Fruit fly (Drosophila melanogaster): Measurements from ENCODE around the gene Tdh.
A peak's percentile ranks its signal among the peaks of the same experiment; 100 is the strongest.

Tdh gene

dm6 chr3L:20474789-20475208 is 8.1 kb downstream of the Tdh start (continued):
- TF ChIP-seq Usf (GFP tag; optimal IDR thresholded peaks at IDR 0.05) = peak; percentile 47
- peak; percentile 94 for TF ChIP-seq lilli (GFP tag; optimal IDR thresholded peaks at IDR 0.05)
- TF ChIP-seq slbo (GFP tag; IDR thresholded peaks at IDR 0.05) = no peak
- no peak for TF ChIP-seq Opbp (GFP tag; IDR thresholded peaks at IDR 0.05; ENCODE audit: partially characterized antibody)
- peak; percentile 77 for TF ChIP-seq CG16815 (GFP tag; optimal IDR thresholded peaks at IDR 0.05)
- TF ChIP-seq oc (tag; optimal IDR thresholded peaks at IDR 0.05) = peak; percentile 75
- peak; percentile 78 for TF ChIP-seq CG11398 (GFP tag; optimal IDR thresholded peaks at IDR 0.05)
- TF ChIP-seq al (GFP tag; IDR thresholded peaks at IDR 0.05) = no peak
- TF ChIP-seq CG7963 (GFP tag; IDR thresholded peaks at IDR 0.05; ENCODE audit: partially characterized antibody) = no peak
- TF ChIP-seq CG2712 (tag; optimal IDR thresholded peaks at IDR 0.05) = peak; percentile 85
- peak; percentile 79 for TF ChIP-seq CG12104 (GFP tag; optimal IDR thresholded peaks at IDR 0.05)
- TF ChIP-seq Blimp-1 (GFP tag; optimal IDR thresholded peaks at IDR 0.05) = peak; percentile 77
- TF ChIP-seq tna (GFP tag; IDR thresholded peaks at IDR 0.05; ENCODE audit: partially characterized antibody) = no peak
- peak; percentile 78 for TF ChIP-seq CG8388 (GFP tag; optimal IDR thresholded peaks at IDR 0.05)
- TF ChIP-seq CG16863 (GFP tag; optimal IDR thresholded peaks at IDR 0.05) = peak; percentile 83
- TF ChIP-seq gem (tag; optimal IDR thresholded peaks at IDR 0.05) = peak; percentile 92
- peak; percentile 47 for TF ChIP-seq gcm2 (GFP tag; optimal IDR thresholded peaks at IDR 0.05)
- TF ChIP-seq CG14710 (tag; optimal IDR thresholded peaks at IDR 0.05) = peak; percentile 80
- TF ChIP-seq ind (GFP tag; optimal IDR thresholded peaks at IDR 0.05) = peak; percentile 93
- no peak for TF ChIP-seq fd102C (GFP tag; optimal IDR thresholded peaks at IDR 0.05)
- peak; percentile 89 for TF ChIP-seq CG15269 (tag; optimal IDR thresholded peaks at IDR 0.05)
- peak; percentile 63 to 75 for TF ChIP-seq chif (GFP tag; optimal IDR thresholded peaks at IDR 0.05)
- peak; percentile 84 for TF ChIP-seq sqz (GFP tag; optimal IDR thresholded peaks at IDR 0.05)
- no peak for TF ChIP-seq Ptx1 (GFP tag; IDR thresholded peaks at IDR 0.05)
- peak; percentile 79 for TF ChIP-seq nau (GFP tag; optimal IDR thresholded peaks at IDR 0.05)
- TF ChIP-seq zf30C (GFP tag; optimal IDR thresholded peaks at IDR 0.05) = no peak
- TF ChIP-seq Doc3 (GFP tag; IDR thresholded peaks at IDR 0.05; ENCODE audit: partially characterized antibody) = no peak
- peak; percentile 89 for TF ChIP-seq CG8944 (GFP tag; optimal IDR thresholded peaks at IDR 0.05)
- TF ChIP-seq CG8478 (optimal IDR thresholded peaks at IDR 0.05) = no peak
- TF ChIP-seq TFAM (GFP tag; optimal IDR thresholded peaks at IDR 0.05) = peak; percentile 19
- TF ChIP-seq CG9876 (GFP tag; optimal IDR thresholded peaks at IDR 0.05) = peak; percentile 82
- TF ChIP-seq CG42726 (GFP tag; IDR thresholded peaks at IDR 0.05; ENCODE audit: partially characterized antibody) = no peak
- TF ChIP-seq bsh (GFP tag; optimal IDR thresholded peaks at IDR 0.05) = peak in 1 of 2 experiments; percentile 79
- TF ChIP-seq Hmx (GFP tag; optimal IDR thresholded peaks at IDR 0.05) = peak; percentile 34
- peak; percentile 48 for TF ChIP-seq CG17186 (GFP tag; optimal IDR thresholded peaks at IDR 0.05)
- TF ChIP-seq CG7786 (GFP tag; optimal IDR thresholded peaks at IDR 0.05) = peak; percentile 84
- TF ChIP-seq CG11696 (GFP tag; IDR thresholded peaks at IDR 0.05) = no peak
- TF ChIP-seq D19A (tag; optimal IDR thresholded peaks at IDR 0.05) = peak; percentile 82
- TF ChIP-seq CG10321 (GFP tag; IDR thresholded peaks at IDR 0.05) = no peak
- TF ChIP-seq Med (GFP tag) = peak; percentile 98
- no peak for TF ChIP-seq wor (GFP tag; IDR thresholded peaks at IDR 0.05)
- no peak for TF ChIP-seq CG14441 (GFP tag; IDR thresholded peaks at IDR 0.05)
- TF ChIP-seq CG17802 (tag; optimal IDR thresholded peaks at IDR 0.05) = peak; percentile 64
- peak; percentile 74 for TF ChIP-seq CG15011 (GFP tag; optimal IDR thresholded peaks at IDR 0.05)
- no peak for TF ChIP-seq sna (GFP tag; IDR thresholded peaks at IDR 0.05; ENCODE audit: partially characterized antibody)
- no peak for TF ChIP-seq Sry-β (GFP tag; optimal IDR thresholded peaks at IDR 0.05)
- TF ChIP-seq Dll (GFP tag; IDR thresholded peaks at IDR 0.05; ENCODE audit: partially characterized antibody) = no peak
- peak; percentile 73 for TF ChIP-seq CG7357 (GFP tag; IDR thresholded peaks at IDR 0.05)
- TF ChIP-seq HHEX (GFP tag; optimal IDR thresholded peaks at IDR 0.05) = peak; percentile 86
- peak; percentile 76 for TF ChIP-seq tx (GFP tag; optimal IDR thresholded peaks at IDR 0.05)
- TF ChIP-seq hth (optimal IDR thresholded peaks at IDR 0.05) = no peak
